Fruit fly (Drosophila melanogaster) whole organism, embryonic: ENCODE measurements around the gene CG7565.

Experiments
- Aef1 ChIP-seq: fragments of 200-800 bp; sonication (Bioruptor generic); IDR thresholded peaks from 3 replicates; pipeline ENCODE4 v1.3.6; 2022; ENCODE audit warnings: missing biosample characterization, missing genetic modification characterization
- Bgb ChIP-seq: fragments of 200-800 bp; sonication (Bioruptor generic); IDR thresholded peaks from 2 replicates; pipeline ENCODE4 v1.3.6; 2022; ENCODE audit warnings: missing biosample characterization, missing genetic modification characterization; ENCODE audit not compliant: partially characterized antibody
- CG11085 ChIP-seq: fragments of 200-800 bp; sonication (Bioruptor generic); IDR thresholded peaks from 2 replicates; pipeline ENCODE4 v1.3.6; 2022; ENCODE audit warnings: missing biosample characterization, missing genetic modification characterization
- CG11504 ChIP-seq: fragments of 200-800 bp; sonication (Bioruptor generic); optimal IDR thresholded peaks from 3 replicates; lab custom pipeline; 2019; ENCODE audit warnings: missing biosample characterization, mild to moderate bottlenecking, missing genetic modification characterization, moderate library complexity
- CG11695 ChIP-seq: fragments of 200-800 bp; sonication (Bioruptor generic); IDR thresholded peaks from 3 replicates; pipeline ENCODE4 v1.3.6; 2022; ENCODE audit warnings: missing biosample characterization, missing genetic modification characterization
- CG1233 ChIP-seq: fragments of 200-800 bp; sonication (Bioruptor generic); optimal IDR thresholded peaks from 4 replicates; lab custom pipeline; 2018; ENCODE audit warnings: missing biosample characterization, mild to moderate bottlenecking, missing genetic modification characterization
- CG12744 ChIP-seq: fragments of 200-800 bp; sonication (Bioruptor generic); optimal IDR thresholded peaks from 2 replicates; lab custom pipeline; 2016; ENCODE audit warnings: missing biosample characterization, missing genetic modification characterization
- CG12769 ChIP-seq: fragments of 200-800 bp; sonication (Bioruptor generic); optimal IDR thresholded peaks from 2 replicates; lab custom pipeline; 2019; ENCODE audit warnings: missing biosample characterization, mild to moderate bottlenecking, missing genetic modification characterization, moderate library complexity
- CG13424 ChIP-seq: fragments of 200-800 bp; sonication (Bioruptor generic); optimal IDR thresholded peaks from 2 replicates; lab custom pipeline; 2019; ENCODE audit warnings: missing biosample characterization, mild to moderate bottlenecking, missing genetic modification characterization, moderate library complexity
- CG14014 ChIP-seq: fragments of 200-800 bp; sonication (Bioruptor generic); IDR thresholded peaks from 2 replicates; pipeline ENCODE4 v1.3.6; 2022; ENCODE audit warnings: missing biosample characterization, missing genetic modification characterization
- CG15479 ChIP-seq: fragments of 200-800 bp; sonication (Bioruptor generic); optimal IDR thresholded peaks from 3 replicates; lab custom pipeline; 2019; ENCODE audit warnings: missing biosample characterization, mild to moderate bottlenecking, missing genetic modification characterization, moderate library complexity
- CG15514 ChIP-seq: fragments of 200-800 bp; sonication (Bioruptor generic); optimal IDR thresholded peaks from 3 replicates; lab custom pipeline; 2017; ENCODE audit warnings: missing biosample characterization, missing genetic modification characterization, mild to moderate bottlenecking, moderate library complexity, missing genetic modification reagents
- CG1647 ChIP-seq: fragments of 200-800 bp; sonication (Bioruptor generic); optimal IDR thresholded peaks from 3 replicates; lab custom pipeline; 2016; ENCODE audit warnings: missing biosample characterization, missing genetic modification characterization
- CG17186 ChIP-seq: fragments of 200-800 bp; sonication (Bioruptor generic); optimal IDR thresholded peaks from 3 replicates; lab custom pipeline; 2017; ENCODE audit warnings: missing biosample characterization, missing genetic modification reagents, missing genetic modification characterization
- CG17385 ChIP-seq: fragments of 200-800 bp; sonication (Bioruptor generic); optimal IDR thresholded peaks from 3 replicates; lab custom pipeline; 2018; ENCODE audit warnings: missing biosample characterization, mild to moderate bottlenecking, missing genetic modification characterization
- CG17612 ChIP-seq: fragments of 200-800 bp; sonication (Bioruptor generic); IDR thresholded peaks from 2 replicates; pipeline ENCODE4 v1.3.6; 2022; ENCODE audit warnings: missing biosample characterization, missing genetic modification characterization
- CG17802 ChIP-seq: fragments of 200-800 bp; sonication (Bioruptor generic); optimal IDR thresholded peaks from 2 replicates; lab custom pipeline; 2018; ENCODE audit warnings: missing biosample characterization, mild to moderate bottlenecking, missing genetic modification characterization, moderate library complexity
- CG17829 ChIP-seq: fragments of 200-800 bp; optimal IDR thresholded peaks from 2 replicates; lab custom pipeline; 2019; ENCODE audit warnings: missing biosample characterization, mild to moderate bottlenecking, missing genetic modification characterization, moderate library complexity
- CG2120 ChIP-seq: fragments of 200-800 bp; sonication (Bioruptor generic); optimal IDR thresholded peaks from 3 replicates; lab custom pipeline; 2016; ENCODE audit warnings: missing biosample characterization, missing genetic modification characterization
- CG2199 ChIP-seq: fragments of 200-800 bp; sonication (Bioruptor generic); IDR thresholded peaks from 3 replicates; pipeline ENCODE4 v1.3.6; 2022; ENCODE audit warnings: missing biosample characterization, missing genetic modification characterization
- CG2889 ChIP-seq: fragments of 200-800 bp; sonication (Bioruptor generic); IDR thresholded peaks from 3 replicates; pipeline ENCODE4 v1.3.6; 2022; ENCODE audit warnings: missing biosample characterization, missing genetic modification characterization
- CG4282 ChIP-seq: fragments of 200-800 bp; sonication (Bioruptor generic); optimal IDR thresholded peaks from 2 replicates; lab custom pipeline; 2016; ENCODE audit warnings: missing biosample characterization, missing genetic modification characterization
- CG4854 ChIP-seq: fragments of 200-800 bp; sonication (Bioruptor generic); optimal IDR thresholded peaks from 2 replicates; lab custom pipeline; 2016; ENCODE audit warnings: missing biosample characterization, missing genetic modification characterization, inconsistent platforms
- CG9437 ChIP-seq: fragments of 200-800 bp; sonication (Bioruptor generic); optimal IDR thresholded peaks from 2 replicates; lab custom pipeline; 2018; ENCODE audit warnings: missing biosample characterization, mild to moderate bottlenecking, missing genetic modification characterization
- CG9797 ChIP-seq: fragments of 200-800 bp; sonication (Bioruptor generic); optimal IDR thresholded peaks from 3 replicates; lab custom pipeline; 2018; ENCODE audit warnings: missing biosample characterization, mild to moderate bottlenecking, missing genetic modification characterization
- CrebB ChIP-seq: fragments of 200-800 bp; sonication (Bioruptor generic); optimal IDR thresholded peaks from 3 replicates; lab custom pipeline; 2018; ENCODE audit warnings: missing biosample characterization, mild to moderate bottlenecking, missing genetic modification characterization
- Ets97D ChIP-seq: fragments of 200-800 bp; sonication (Bioruptor generic); optimal IDR thresholded peaks from 3 replicates; lab custom pipeline; 2016; ENCODE audit warnings: missing biosample characterization, missing genetic modification characterization
- HLH4C ChIP-seq: fragments of 200-800 bp; sonication (Bioruptor generic); IDR thresholded peaks from 3 replicates; pipeline ENCODE4 v1.3.6; 2022; ENCODE audit warnings: missing biosample characterization, missing genetic modification characterization; ENCODE audit not compliant: partially characterized antibody
- HmgD ChIP-seq: fragments of 200-800 bp; sonication (Bioruptor generic); optimal IDR thresholded peaks from 3 replicates; lab custom pipeline; 2016; ENCODE audit warnings: missing biosample characterization, missing genetic modification characterization
- HmgZ ChIP-seq: fragments of 200-800 bp; sonication (Bioruptor generic); optimal IDR thresholded peaks from 2 replicates; lab custom pipeline; 2018; ENCODE audit warnings: missing biosample characterization, mild to moderate bottlenecking, missing genetic modification characterization
- Lhr ChIP-seq: fragments of 200-800 bp; sonication (Bioruptor generic); optimal IDR thresholded peaks from 3 replicates; lab custom pipeline; 2017; ENCODE audit warnings: mild to moderate bottlenecking, missing biosample characterization, missing genetic modification reagents, missing genetic modification characterization
- Mrtf ChIP-seq: fragments of 200-800 bp; sonication (Bioruptor generic); IDR thresholded peaks from 3 replicates; pipeline ENCODE4 v1.3.6; 2022; ENCODE audit warnings: missing biosample characterization, missing genetic modification characterization
- Ptx1 ChIP-seq: fragments of 200-800 bp; sonication (Bioruptor generic); IDR thresholded peaks from 2 replicates; pipeline ENCODE4 v1.3.6; 2022; ENCODE audit warnings: missing biosample characterization, missing genetic modification characterization
- Scr ChIP-seq: fragments of 200-800 bp; sonication (Bioruptor generic); IDR thresholded peaks from 2 replicates; pipeline ENCODE4 v1.3.6; 2022; ENCODE audit warnings: missing biosample characterization, missing genetic modification characterization; ENCODE audit not compliant: partially characterized antibody
- Sin3A ChIP-seq: fragments of >200 bp; optimal IDR thresholded peaks from 2 replicates; lab custom pipeline; 2018
- ac ChIP-seq: fragments of 200-800 bp; sonication (Bioruptor generic); optimal IDR thresholded peaks from 3 replicates; lab custom pipeline; 2017; ENCODE audit warnings: missing biosample characterization, mild to moderate bottlenecking, missing genetic modification characterization
- bbx ChIP-seq: fragments of 200-800 bp; sonication (Bioruptor generic); IDR thresholded peaks from 2 replicates; pipeline ENCODE4 v1.3.6; 2022; ENCODE audit warnings: missing biosample characterization, missing genetic modification characterization; ENCODE audit not compliant: partially characterized antibody
- bcd ChIP-seq: fragments of 200-800 bp; sonication (Bioruptor generic); optimal IDR thresholded peaks from 2 replicates; lab custom pipeline; 2017; ENCODE audit warnings: missing biosample characterization, mild to moderate bottlenecking, missing genetic modification characterization
- fd3F ChIP-seq: fragments of 200-800 bp; sonication (Bioruptor generic); optimal IDR thresholded peaks from 2 replicates; lab custom pipeline; 2018; ENCODE audit warnings: missing biosample characterization, mild to moderate bottlenecking, missing genetic modification characterization, moderate library complexity
- fru ChIP-seq: fragments of >200 bp; optimal IDR thresholded peaks from 2 replicates; lab custom pipeline; 2017
- gcm2 ChIP-seq: fragments of 200-800 bp; sonication (Bioruptor generic); optimal IDR thresholded peaks from 2 replicates; lab custom pipeline; 2016; ENCODE audit warnings: missing biosample characterization, missing genetic modification characterization
- gfzf ChIP-seq: fragments of 200-800 bp; sonication (Bioruptor generic); optimal IDR thresholded peaks from 2 replicates; lab custom pipeline; 2016; ENCODE audit warnings: missing biosample characterization, mild to moderate bottlenecking, missing genetic modification characterization, moderate library complexity
- hbn ChIP-seq: fragments of 200-800 bp; sonication (Bioruptor generic); IDR thresholded peaks from 2 replicates; pipeline ENCODE4 v1.3.6; 2022; ENCODE audit warnings: missing biosample characterization, missing genetic modification characterization; ENCODE audit not compliant: partially characterized antibody
- kni ChIP-seq: fragments of 200-800 bp; sonication (Bioruptor generic); optimal IDR thresholded peaks from 3 replicates; lab custom pipeline; 2017; ENCODE audit warnings: mild to moderate bottlenecking, missing biosample characterization, missing genetic modification reagents, missing genetic modification characterization
- lmd ChIP-seq: fragments of 200-800 bp; sonication (Bioruptor generic); IDR thresholded peaks from 2 replicates; pipeline ENCODE4 v1.3.6; 2022; ENCODE audit warnings: missing biosample characterization, missing genetic modification characterization
- sens ChIP-seq: fragments of 200-800 bp; sonication (Bioruptor generic); peaks from one replicate; lab custom pipeline; 2016; ENCODE audit warnings: missing biosample characterization, missing genetic modification characterization
- slou ChIP-seq: fragments of 200-800 bp; sonication (Bioruptor generic); optimal IDR thresholded peaks from 3 replicates; lab custom pipeline; 2016; ENCODE audit warnings: missing biosample characterization, missing genetic modification characterization
- tio ChIP-seq: fragments of 200-800 bp; sonication (Bioruptor generic); optimal IDR thresholded peaks from 2 replicates; lab custom pipeline; 2017; ENCODE audit warnings: missing biosample characterization, missing genetic modification characterization, inconsistent platforms
- trh ChIP-seq: fragments of 200-800 bp; sonication (Bioruptor generic); optimal IDR thresholded peaks from 2 replicates; lab custom pipeline; 2016; ENCODE audit warnings: missing biosample characterization, missing genetic modification characterization
- twi ChIP-seq: fragments of 200-800 bp; optimal IDR thresholded peaks from 2 replicates; lab custom pipeline; 2019; ENCODE audit warnings: missing biosample characterization, mild to moderate bottlenecking, missing genetic modification characterization, moderate library complexity
- unc-4 ChIP-seq: fragments of 200-800 bp; sonication (Bioruptor generic); IDR thresholded peaks from 2 replicates; pipeline ENCODE4 v1.3.6; 2022; ENCODE audit warnings: missing biosample characterization, missing genetic modification characterization; ENCODE audit not compliant: partially characterized antibody
- zfh2 ChIP-seq: fragments of 200-800 bp; sonication (Bioruptor generic); optimal IDR thresholded peaks from 2 replicates; lab custom pipeline; 2016; ENCODE audit warnings: missing biosample characterization, missing genetic modification characterization

CG7565 gene

DNA sequence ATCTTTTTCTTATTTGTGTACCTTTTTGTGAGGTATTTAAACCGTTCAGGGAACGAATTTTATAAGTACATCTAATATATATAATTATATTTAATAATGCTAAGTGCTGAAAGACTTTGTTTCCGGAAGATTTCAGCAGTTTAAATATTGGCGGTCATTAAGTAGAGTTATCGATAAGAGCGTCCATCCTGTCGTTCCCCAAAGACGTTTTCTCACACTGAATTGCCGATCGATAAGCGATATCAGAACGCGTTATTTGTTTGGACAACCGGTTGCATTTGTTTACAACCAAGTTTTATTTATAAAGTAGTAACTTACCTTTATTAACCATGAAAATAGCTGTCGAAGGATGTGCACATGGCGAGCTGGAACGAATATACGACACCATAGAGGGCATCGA is 30.0 kb upstream of the CG7565 start, which contains the start of gene ldbr (continued):
- TF ChIP-seq CG2120 (GFP tag; lab: Kevin White, UChicago) (peak; percentile 10), CG17612 (GFP tag; lab: Robert Waterston, UW) (no peak), gfzf (GFP tag; lab: Kevin White, UChicago) (peak; percentile 40), CG2199 (GFP tag; lab: Robert Waterston, UW) (no peak), CG11085 (GFP tag; lab: Robert Waterston, UW) (no peak), Mrtf (GFP tag; lab: Robert Waterston, UW) (no peak), CG2889 (GFP tag; lab: Robert Waterston, UW) (no peak), fd3F (GFP tag; lab: Kevin White, UChicago) (no peak), Lhr (GFP tag; lab: Kevin White, UChicago) (no peak), CG15479 (GFP tag; lab: Kevin White, UChicago) (no peak), Sin3A (lab: Kevin White, UChicago) (no peak), Aef1 (GFP tag; lab: Robert Waterston, UW) (no peak), bbx (peak; percentile 65; the same call in 1 of the 2 replicates), sens (GFP tag; lab: Kevin White, UChicago) (no peak), CG9797 (GFP tag; lab: Kevin White, UChicago) (no peak), CG1647 (GFP tag; lab: Kevin White, UChicago) (no peak), zfh2 (no peak), CG11695 (GFP tag; lab: Robert Waterston, UW) (no peak), HmgD (no peak), CG1233 (GFP tag; lab: Kevin White, UChicago) (no peak), CG12769 (tag; lab: Kevin White, UChicago) (no peak), CrebB (peak; percentile 39), slou (GFP tag; lab: Kevin White, UChicago) (no peak), ac (GFP tag; lab: Kevin White, UChicago) (no peak), CG4282 (GFP tag; lab: Kevin White, UChicago) (no peak), HLH4C (GFP tag; lab: Robert Waterston, UW) (peak; percentile 76), HmgZ (peak; percentile 41), lmd (GFP tag; lab: Robert Waterston, UW) (no peak), tio (GFP tag; lab: Kevin White, UChicago) (no peak), CG12744 (GFP tag; lab: Kevin White, UChicago) (no peak), CG14014 (GFP tag; lab: Robert Waterston, UW) (no peak), unc-4 (GFP tag; lab: Robert Waterston, UW) (peak; percentile 50; the same call in 1 of the 2 replicates), CG17802 (tag; lab: Kevin White, UChicago) (no peak), CG17186 (peak; percentile 6), bcd (GFP tag; lab: Kevin White, UChicago) (no peak), gcm2 (GFP tag; lab: Kevin White, UChicago) (no peak), Bgb (GFP tag; lab: Robert Waterston, UW) (peak; percentile 56), fru (lab: Kevin White, UChicago) (no peak), CG9437 (GFP tag; lab: Kevin White, UChicago) (no peak), Ptx1 (GFP tag; lab: Robert Waterston, UW) (no peak), kni (GFP tag; lab: Kevin White, UChicago) (no peak), CG15514 (GFP tag; lab: Kevin White, UChicago) (peak; percentile 45), Scr (GFP tag; lab: Robert Waterston, UW) (peak; percentile 57), trh (GFP tag; lab: Kevin White, UChicago) (no peak), Ets97D (peak; percentile 69), CG17829 (tag; lab: Kevin White, UChicago) (no peak), hbn (GFP tag; lab: Robert Waterston, UW) (peak; percentile 29; the same call in 1 of the 2 replicates), CG4854 (GFP tag; lab: Kevin White, UChicago) (no peak), CG17385 (GFP tag; lab: Kevin White, UChicago) (peak; percentile 14), CG13424 (tag; lab: Kevin White, UChicago) (peak; percentile 3), CG11504 (no peak), twi (tag; lab: Kevin White, UChicago) (no peak)
